Fruit fly (Drosophila melanogaster): ENCODE results near the gene ab.
A peak's percentile ranks its signal among the peaks of the same experiment; 100 is the strongest.

The ab gene

DNA sequence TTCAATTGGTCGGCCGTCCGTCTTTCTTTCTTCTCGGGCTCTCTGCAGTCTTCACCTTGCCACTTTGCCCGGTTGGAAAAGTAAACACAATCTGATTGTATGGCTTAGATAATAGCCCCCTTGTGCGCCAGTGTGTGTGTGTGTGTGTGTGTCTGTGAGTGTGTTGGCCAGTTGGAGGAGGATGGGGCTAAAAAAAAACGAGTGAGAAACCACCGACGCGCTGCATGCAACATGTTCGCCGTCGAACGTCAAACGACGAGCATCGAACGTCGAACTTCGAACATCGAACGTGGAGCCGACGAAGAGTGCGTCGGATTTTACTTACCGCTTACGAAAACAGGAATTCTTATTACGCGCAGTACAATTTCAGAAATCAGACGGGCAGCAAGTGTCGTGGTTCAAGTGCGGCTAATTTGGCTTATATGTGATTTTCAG is at the start of gene ab:
TSS of gene ab (plus strand) at position 355 of the 435 bp plus-strand sequence.
- TF ChIP-seq cnc (optimal IDR thresholded peaks at IDR 0.05): no peak
- TF ChIP-seq CG33017 (tag; optimal IDR thresholded peaks at IDR 0.05): no peak
- no peak for TF ChIP-seq pad (GFP tag; optimal IDR thresholded peaks at IDR 0.05)
- TF ChIP-seq toe (GFP tag; optimal IDR thresholded peaks at IDR 0.05): no peak
- TF ChIP-seq CG7045 (GFP tag; optimal IDR thresholded peaks at IDR 0.05): no peak

- TF ChIP-seq pad (GFP tag; optimal IDR thresholded peaks at IDR 0.05): no peak
- TF ChIP-seq Crg-1 (GFP tag; optimal IDR thresholded peaks at IDR 0.05): no peak
- TF ChIP-seq Mnt (GFP tag; optimal IDR thresholded peaks at IDR 0.05): no peak
- no peak for TF ChIP-seq cnc (optimal IDR thresholded peaks at IDR 0.05)
- TF ChIP-seq tj (GFP tag; optimal IDR thresholded peaks at IDR 0.05): no peak
- TF ChIP-seq CG12768 (GFP tag; optimal IDR thresholded peaks at IDR 0.05): no peak
- TF ChIP-seq kay (GFP tag; ENCODE audit: borderline replicate concordance): peak; percentile 11
- no peak for TF ChIP-seq CG5204 (GFP tag; optimal IDR thresholded peaks at IDR 0.05)
Observed at dm6 chr2L:11167997-11168396, 42.5 kb upstream of the ab start.

DNA sequence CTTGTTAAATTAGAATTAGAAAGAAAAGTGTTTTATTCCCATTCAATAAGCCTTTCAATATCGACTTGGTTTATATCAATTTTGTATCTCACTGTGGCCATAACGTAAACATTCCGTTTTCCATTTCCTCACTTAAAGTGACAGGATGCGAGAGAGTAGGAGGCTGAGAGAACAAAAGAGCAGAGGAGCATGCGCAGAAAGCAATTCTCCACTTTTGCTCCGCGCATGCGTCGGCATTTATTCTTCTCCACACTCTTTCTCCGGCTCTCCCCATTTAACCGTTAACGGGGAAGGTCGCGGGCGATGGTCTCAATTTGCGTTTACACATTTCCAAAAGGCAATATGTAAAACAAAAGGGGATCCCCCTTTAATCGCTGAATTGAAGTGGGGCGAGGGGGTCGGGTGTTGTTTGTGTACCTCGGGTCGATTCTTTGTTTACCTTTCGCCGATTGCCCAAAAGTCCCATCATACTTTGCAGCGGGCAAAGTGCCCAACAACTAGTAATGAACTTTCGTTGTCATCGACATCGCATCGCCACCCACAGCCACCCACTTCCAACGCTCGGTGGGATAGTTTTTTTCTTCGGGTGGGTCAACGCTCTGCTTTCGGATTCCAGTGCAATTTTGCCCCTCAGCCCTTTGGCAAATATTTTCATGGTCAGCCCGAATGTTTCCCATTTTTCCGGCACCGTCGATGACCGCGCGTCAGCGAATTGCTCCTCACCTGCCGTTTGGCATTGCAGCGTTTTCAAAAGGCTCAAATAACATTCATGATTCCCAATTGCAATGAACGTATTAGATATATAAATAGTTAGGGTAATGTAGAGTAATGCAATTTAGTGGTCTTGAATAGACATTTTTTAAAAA is 41.6 kb upstream of the ab start:
- no peak for TF ChIP-seq cnc (optimal IDR thresholded peaks at IDR 0.05)
- no peak for TF ChIP-seq cic (GFP tag; optimal IDR thresholded peaks at IDR 0.05)
- TF ChIP-seq bab1 (GFP tag; optimal IDR thresholded peaks at IDR 0.05): no peak
- TF ChIP-seq kay (GFP tag; ENCODE audit: borderline replicate concordance): no peak
- TF ChIP-seq CG12768 (GFP tag; optimal IDR thresholded peaks at IDR 0.05): no peak
- no peak for TF ChIP-seq CG1620 (GFP tag; optimal IDR thresholded peaks at IDR 0.05)
- TF ChIP-seq Clk (GFP tag; optimal IDR thresholded peaks at IDR 0.05): no peak
- TF ChIP-seq Crg-1 (GFP tag; optimal IDR thresholded peaks at IDR 0.05): no peak
- no peak for TF ChIP-seq Hr96 (GFP tag; optimal IDR thresholded peaks at IDR 0.05)
- no peak for TF ChIP-seq Mnt (GFP tag; optimal IDR thresholded peaks at IDR 0.05)
- no peak for TF ChIP-seq CG11617 (GFP tag; optimal IDR thresholded peaks at IDR 0.05)
- peak; percentile 22 for TF ChIP-seq pad (GFP tag; optimal IDR thresholded peaks at IDR 0.05)
- TF ChIP-seq tj (GFP tag; optimal IDR thresholded peaks at IDR 0.05): peak; percentile 95
- TF ChIP-seq CG7101 (tag; optimal IDR thresholded peaks at IDR 0.05): no peak

dm6 chr2L:11169904-11170303 is 40.6 kb upstream of the ab start:
- TF ChIP-seq Hr96 (GFP tag; optimal IDR thresholded peaks at IDR 0.05) (no peak), pad (GFP tag; optimal IDR thresholded peaks at IDR 0.05) (no peak), CG12768 (GFP tag; optimal IDR thresholded peaks at IDR 0.05) (no peak), CG7045 (GFP tag; optimal IDR thresholded peaks at IDR 0.05) (no peak), bab1 (GFP tag; optimal IDR thresholded peaks at IDR 0.05) (no peak)

DNA sequence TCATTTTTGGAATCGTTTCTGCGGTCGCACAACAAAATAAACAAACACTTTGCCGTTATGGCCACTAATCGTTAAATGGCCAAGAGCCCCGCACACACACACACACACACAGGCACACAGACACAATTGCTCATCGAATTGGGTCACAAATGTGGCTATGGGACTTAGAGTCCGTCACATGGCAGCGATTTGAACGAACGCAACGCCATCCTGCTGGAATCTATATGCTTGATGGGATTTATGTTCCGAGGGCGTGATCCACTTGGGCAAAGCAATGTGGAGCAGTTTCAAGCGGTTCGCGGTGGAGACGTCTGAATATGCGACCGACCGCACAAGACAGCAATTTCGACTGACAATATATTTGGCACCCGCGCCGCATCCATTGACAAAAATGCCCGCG is 39.9 kb upstream of the ab start:
- no peak for TF ChIP-seq CG12768 (GFP tag; optimal IDR thresholded peaks at IDR 0.05)

DNA sequence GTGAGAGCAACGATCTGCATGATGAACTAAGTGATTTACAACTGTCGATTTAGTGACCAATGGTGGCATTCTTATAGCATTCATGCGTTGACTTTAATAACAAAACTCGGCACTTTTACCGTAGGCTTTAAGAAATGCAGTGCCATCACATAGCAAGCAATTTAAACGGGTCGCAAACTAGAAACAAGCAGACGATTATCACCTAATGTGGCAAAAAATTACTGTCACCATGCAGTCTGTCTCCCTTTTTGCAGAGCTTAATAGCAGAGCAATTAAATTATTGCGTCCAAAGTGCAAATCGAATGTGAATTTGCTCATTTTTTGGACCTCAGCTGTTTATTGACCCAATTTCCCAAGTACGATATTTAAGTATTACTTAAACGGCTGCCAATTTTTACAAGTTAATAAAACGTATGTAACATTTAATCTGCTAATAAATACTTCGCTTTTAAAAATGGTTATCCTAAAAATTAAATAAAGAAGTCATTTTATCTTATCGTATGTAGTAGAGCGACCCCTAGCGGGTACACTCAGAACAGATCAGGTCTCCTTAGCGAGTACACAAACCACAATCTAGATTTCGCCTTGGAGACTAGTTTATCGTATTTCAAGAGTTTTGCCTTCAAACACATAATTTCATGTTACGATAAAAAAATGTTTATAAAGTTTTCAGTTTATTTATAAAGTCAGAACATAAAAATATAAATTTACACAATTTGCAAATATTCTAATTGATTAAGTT is 38.7 kb upstream of the ab start, which contains the start of gene Vm32E:
TSS of gene Vm32E (minus strand) at position 51 of the 742 bp plus-strand sequence.
- TF ChIP-seq kay (GFP tag; ENCODE audit: borderline replicate concordance) (peak; percentile 50), pad (GFP tag; optimal IDR thresholded peaks at IDR 0.05) (no peak), CG33017 (tag; optimal IDR thresholded peaks at IDR 0.05) (no peak), Crg-1 (GFP tag; optimal IDR thresholded peaks at IDR 0.05) (no peak), CG7101 (tag; optimal IDR thresholded peaks at IDR 0.05) (no peak), tj (GFP tag; optimal IDR thresholded peaks at IDR 0.05) (peak; percentile 89)

dm6 chr2L:11175393-11176258 is 34.9 kb upstream of the ab start:
- no peak for TF ChIP-seq CG7101 (tag; optimal IDR thresholded peaks at IDR 0.05)
- TF ChIP-seq CG14711 (tag; optimal IDR thresholded peaks at IDR 0.05): no peak
- no peak for TF ChIP-seq Clk (GFP tag; optimal IDR thresholded peaks at IDR 0.05)
- TF ChIP-seq CG5204 (GFP tag; optimal IDR thresholded peaks at IDR 0.05): no peak
- TF ChIP-seq Crg-1 (GFP tag; optimal IDR thresholded peaks at IDR 0.05): no peak
- TF ChIP-seq Mnt (GFP tag; optimal IDR thresholded peaks at IDR 0.05): no peak
- TF ChIP-seq CG12768 (GFP tag; optimal IDR thresholded peaks at IDR 0.05): no peak
- TF ChIP-seq Hr96 (GFP tag; optimal IDR thresholded peaks at IDR 0.05): no peak
- TF ChIP-seq CG1620 (GFP tag; optimal IDR thresholded peaks at IDR 0.05): no peak
- TF ChIP-seq CG7045 (GFP tag; optimal IDR thresholded peaks at IDR 0.05): no peak
- no peak for TF ChIP-seq cic (GFP tag; optimal IDR thresholded peaks at IDR 0.05)
- no peak for TF ChIP-seq pad (GFP tag; optimal IDR thresholded peaks at IDR 0.05)
- TF ChIP-seq bab1 (GFP tag; optimal IDR thresholded peaks at IDR 0.05): no peak
- TF ChIP-seq toe (GFP tag; optimal IDR thresholded peaks at IDR 0.05): no peak
- no peak for TF ChIP-seq ovo (GFP tag; optimal IDR thresholded peaks at IDR 0.05)
- TF ChIP-seq tj (GFP tag; optimal IDR thresholded peaks at IDR 0.05): no peak

Data from whole organism, adult.